Fruit fly (Drosophila melanogaster) whole organism, pupa: ENCODE measurements around the gene inaE.

Experiments used
- CG10348 ChIP-seq: fragments of 200-800 bp; sonication (Bioruptor generic); IDR thresholded peaks from 2 replicates; pipeline ENCODE4 v1.3.6; 2022; ENCODE audit warnings: missing biosample characterization, missing genetic modification characterization
- CG12605 ChIP-seq: fragments of 200-800 bp; sonication (Bioruptor generic); IDR thresholded peaks from 2 replicates; pipeline ENCODE4 v1.3.6; 2022; ENCODE audit warnings: missing biosample characterization, missing genetic modification characterization
- CG13204 ChIP-seq: fragments of 200-800 bp; sonication (Bioruptor generic); optimal IDR thresholded peaks from 2 replicates; lab custom pipeline; 2018; ENCODE audit warnings: missing biosample characterization, mild to moderate bottlenecking, missing genetic modification characterization, moderate library complexity
- CG14655 ChIP-seq: fragments of 200-800 bp; sonication (Bioruptor generic); optimal IDR thresholded peaks from 3 replicates; lab custom pipeline; 2017; ENCODE audit warnings: mild to moderate bottlenecking, missing biosample characterization, missing genetic modification reagents, missing genetic modification characterization
- CG15710 ChIP-seq: fragments of 200-800 bp; sonication (Bioruptor generic); optimal IDR thresholded peaks from 2 replicates; lab custom pipeline; 2018; ENCODE audit warnings: missing biosample characterization, mild to moderate bottlenecking, missing genetic modification characterization, moderate library complexity
- CG17806 ChIP-seq: fragments of 200-800 bp; sonication (Bioruptor generic); optimal IDR thresholded peaks from 2 replicates; lab custom pipeline; 2018; ENCODE audit warnings: missing biosample characterization, mild to moderate bottlenecking, missing genetic modification characterization, moderate library complexity
- CG32121 ChIP-seq: fragments of 200-800 bp; sonication (Bioruptor generic); IDR thresholded peaks from 2 replicates; pipeline ENCODE4 v1.3.6; 2022; ENCODE audit warnings: missing biosample characterization, missing genetic modification characterization
- CG34367 ChIP-seq: fragments of 200-800 bp; sonication (Bioruptor generic); optimal IDR thresholded peaks from 2 replicates; lab custom pipeline; 2018; ENCODE audit warnings: missing biosample characterization, mild to moderate bottlenecking, missing genetic modification characterization
- CG4496 ChIP-seq: fragments of 200-800 bp; sonication (Bioruptor generic); IDR thresholded peaks from 3 replicates; pipeline ENCODE4 v1.3.6; 2022; ENCODE audit warnings: missing biosample characterization, missing genetic modification characterization
- CG8159 ChIP-seq: fragments of 200-800 bp; sonication (Bioruptor generic); optimal IDR thresholded peaks from 3 replicates; lab custom pipeline; 2018; ENCODE audit warnings: missing biosample characterization, mild to moderate bottlenecking, missing genetic modification characterization, moderate library complexity
- CG8301 ChIP-seq: fragments of 200-800 bp; sonication (Bioruptor generic); optimal IDR thresholded peaks from 2 replicates; lab custom pipeline; 2018; ENCODE audit warnings: missing biosample characterization, mild to moderate bottlenecking, missing genetic modification characterization
- CG9948 ChIP-seq: fragments of 200-800 bp; sonication (Bioruptor generic); optimal IDR thresholded peaks from 2 replicates; lab custom pipeline; 2018; ENCODE audit warnings: missing biosample characterization, mild to moderate bottlenecking, missing genetic modification characterization, moderate library complexity
- D1 ChIP-seq: fragments of 200-800 bp; sonication (Bioruptor generic); optimal IDR thresholded peaks from 2 replicates; lab custom pipeline; 2018; ENCODE audit warnings: missing biosample characterization, mild to moderate bottlenecking, missing genetic modification characterization, moderate library complexity
- EcR ChIP-seq: fragments of 200-800 bp; sonication (Bioruptor generic); optimal IDR thresholded peaks from 3 replicates; lab custom pipeline; 2019; ENCODE audit warnings: missing biosample characterization, missing genetic modification characterization, mild to moderate bottlenecking, moderate library complexity, missing genetic modification reagents
- Ets98B ChIP-seq: fragments of 200-800 bp; sonication (Bioruptor generic); IDR thresholded peaks from 2 replicates; pipeline ENCODE4 v1.3.6; 2022; ENCODE audit warnings: missing biosample characterization, missing genetic modification characterization
- Pif1A ChIP-seq: fragments of 200-800 bp; sonication (Bioruptor generic); optimal IDR thresholded peaks from 3 replicates; lab custom pipeline; 2016; ENCODE audit warnings: missing biosample characterization, missing genetic modification characterization
- Pif1B ChIP-seq: fragments of 200-800 bp; sonication (Bioruptor generic); optimal IDR thresholded peaks from 3 replicates; lab custom pipeline; 2016; ENCODE audit warnings: missing biosample characterization, missing genetic modification characterization
- Snoo ChIP-seq: fragments of 200-800 bp; sonication (Bioruptor generic); optimal IDR thresholded peaks from 3 replicates; lab custom pipeline; 2017; ENCODE audit warnings: missing biosample characterization, mild to moderate bottlenecking, missing genetic modification characterization, inconsistent platforms
- fd96Ca ChIP-seq: fragments of 200-800 bp; sonication (Bioruptor generic); IDR thresholded peaks from 3 replicates; pipeline ENCODE4 v1.3.6; 2022; ENCODE audit warnings: missing biosample characterization, missing genetic modification characterization
- gl ChIP-seq: fragments of 200-800 bp; sonication (Bioruptor generic); optimal IDR thresholded peaks from 2 replicates; lab custom pipeline; 2018; ENCODE audit warnings: missing biosample characterization, mild to moderate bottlenecking, missing genetic modification characterization
- rn ChIP-seq: fragments of 200-800 bp; sonication (Bioruptor generic); IDR thresholded peaks from 2 replicates; pipeline ENCODE4 v1.3.6; 2022; ENCODE audit warnings: missing biosample characterization, missing genetic modification characterization

The inaE gene

DNA sequence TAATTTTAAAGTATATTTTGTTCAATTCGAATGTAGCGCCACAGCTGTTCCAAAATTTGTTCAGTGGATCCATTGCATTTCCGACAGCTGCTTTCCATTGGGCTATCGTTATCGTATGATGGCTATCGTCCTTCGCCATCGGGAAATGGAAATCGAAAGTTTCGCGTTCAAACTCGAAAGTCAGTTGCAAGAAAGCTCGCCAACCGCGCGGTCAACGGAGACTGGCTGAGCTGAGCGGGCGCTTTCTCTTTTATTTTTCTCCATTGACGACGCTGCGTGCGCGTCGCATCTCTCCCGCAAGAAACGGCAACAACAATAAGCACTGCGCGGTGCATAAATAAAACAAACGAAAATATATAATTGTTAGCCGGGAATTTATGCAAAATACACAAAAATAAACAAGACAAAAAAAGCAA, at the start of gene inaE:
inaE (plus strand) TSS at position 181 of the 416 bp plus-strand sequence.
- no peak for TF ChIP-seq EcR (GFP tag; lab: Kevin White, UChicago)
- TF ChIP-seq CG4496 (GFP tag; lab: Robert Waterston, UW): 0 out of 3 replicates have a peak, but pooled peaks have one; percentile 40
- no peak for TF ChIP-seq CG9948 (tag; lab: Kevin White, UChicago)
- peak; percentile 21 for TF ChIP-seq Pif1A (GFP tag; lab: Kevin White, UChicago)
- peak; percentile 24 for TF ChIP-seq Snoo (tag; lab: Kevin White, UChicago)
- peak; percentile 44; the same call in 1 of the 3 replicates for TF ChIP-seq fd96Ca
- no peak for TF ChIP-seq CG13204 (GFP tag; lab: Kevin White, UChicago)
- TF ChIP-seq Ets98B: peak; percentile 46; the same call in 1 of the 2 replicates
- TF ChIP-seq, all 21 proteins: peak for 5

DNA sequence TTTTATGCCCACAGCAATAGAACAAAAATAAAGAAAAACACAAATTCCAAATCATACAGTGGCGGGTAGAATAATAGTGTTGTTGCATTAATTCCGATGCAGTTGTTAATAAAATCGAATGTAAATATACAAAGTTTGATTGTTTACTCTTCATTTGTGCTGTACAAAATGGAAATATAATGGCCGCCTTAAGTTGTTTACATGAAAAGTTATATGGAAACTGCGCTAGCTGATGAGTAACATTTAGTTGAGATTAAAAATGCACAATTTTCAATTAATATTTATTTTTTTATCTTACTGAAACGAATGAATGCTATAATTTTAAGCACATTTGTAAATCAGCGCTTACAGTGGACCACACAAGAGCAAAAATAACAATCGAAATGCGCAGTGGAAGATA, 48.6 kb upstream of the inaE start:
- TF ChIP-seq CG9948 (tag; lab: Kevin White, UChicago) (peak; percentile 36), CG4496 (GFP tag; lab: Robert Waterston, UW) (peak; percentile 52; the same call in 2 of the 3 replicates), CG15710 (tag; lab: Kevin White, UChicago) (peak; percentile 13), CG34367 (no peak), Pif1A (GFP tag; lab: Kevin White, UChicago) (no peak), CG32121 (GFP tag; lab: Robert Waterston, UW) (peak; percentile 46), CG17806 (tag; lab: Kevin White, UChicago) (peak; percentile 8), Ets98B (peak; percentile 32)

DNA sequence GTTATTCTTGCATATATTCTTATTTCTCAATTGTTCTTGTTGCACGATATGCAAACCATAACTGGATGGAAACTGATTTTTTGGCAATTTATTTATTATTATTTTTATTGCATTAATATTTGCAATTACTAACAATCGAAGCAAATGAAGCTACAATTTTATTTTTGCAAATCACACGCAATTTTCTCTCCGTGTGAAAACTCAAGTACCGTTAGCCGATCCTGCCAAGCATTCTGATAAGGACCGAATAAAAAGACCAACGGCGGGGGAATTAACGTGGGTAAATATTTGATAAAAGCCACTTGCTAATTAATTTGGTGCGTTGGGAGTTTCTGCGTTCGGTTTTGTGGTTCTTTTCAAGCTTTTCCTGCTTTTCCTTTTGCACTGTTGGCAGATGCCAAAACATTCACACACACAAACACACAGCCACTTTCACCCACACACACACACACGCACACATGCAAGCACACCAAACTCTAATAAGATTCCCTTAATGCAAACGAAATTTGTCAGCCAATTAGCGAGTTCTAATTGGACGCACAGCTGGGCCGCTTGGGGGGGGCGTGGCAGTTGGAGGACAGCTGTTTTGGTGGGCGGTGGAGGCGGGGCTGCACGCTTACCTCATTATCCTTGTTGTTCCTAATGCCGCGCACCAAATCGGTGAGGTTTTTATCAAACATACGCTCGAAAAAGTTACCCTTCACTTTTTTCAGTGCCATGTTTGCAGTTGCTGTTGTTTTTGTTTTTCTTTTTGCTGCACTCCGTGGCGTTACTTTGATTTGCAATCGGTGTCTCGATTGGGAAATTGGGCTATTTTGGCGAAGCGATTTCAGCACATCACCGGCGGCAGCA, 48.0 kb upstream of the inaE start:
- TF ChIP-seq D1 (no peak), CG14655 (no peak), Pif1A (GFP tag; lab: Kevin White, UChicago) (no peak), CG10348 (GFP tag; lab: Robert Waterston, UW) (no peak), CG9948 (tag; lab: Kevin White, UChicago) (no peak), CG8159 (tag; lab: Kevin White, UChicago) (no peak), CG13204 (GFP tag; lab: Kevin White, UChicago) (no peak), CG8301 (no peak), CG15710 (tag; lab: Kevin White, UChicago) (no peak), CG12605 (GFP tag; lab: Robert Waterston, UW) (no peak), Pif1B (GFP tag; lab: Kevin White, UChicago) (no peak), Snoo (tag; lab: Kevin White, UChicago) (no peak), EcR (GFP tag; lab: Kevin White, UChicago) (no peak), CG17806 (tag; lab: Kevin White, UChicago) (no peak), fd96Ca (no peak)

DNA sequence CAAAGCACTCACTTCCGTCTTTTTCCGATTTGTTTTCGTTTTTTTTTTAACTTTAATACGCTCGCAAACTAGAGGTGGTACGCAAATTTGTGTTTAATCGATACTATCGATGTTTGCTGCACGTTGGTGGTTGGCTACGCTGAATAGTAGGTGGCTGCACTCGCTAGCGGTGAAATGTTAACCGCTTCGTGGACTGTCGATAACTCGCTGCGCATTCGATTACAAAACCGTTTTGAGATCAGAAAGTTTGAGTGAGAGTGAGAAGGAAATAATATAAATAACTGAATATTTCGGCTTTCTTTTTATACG, 47.4 kb upstream of the inaE start, which contains the start of gene g:
g (minus strand) TSS at position 105 of the 309 bp plus-strand sequence.
- TF ChIP-seq CG14655: no peak
- TF ChIP-seq CG32121 (GFP tag; lab: Robert Waterston, UW): peak; percentile 26; the same call in 1 of the 2 replicates
- TF ChIP-seq gl (tag; lab: Kevin White, UChicago): no peak
- no peak for TF ChIP-seq EcR (GFP tag; lab: Kevin White, UChicago)
- TF ChIP-seq Pif1B (GFP tag; lab: Kevin White, UChicago): no peak
- no peak for TF ChIP-seq CG9948 (tag; lab: Kevin White, UChicago)
- no peak for TF ChIP-seq CG17806 (tag; lab: Kevin White, UChicago)
- TF ChIP-seq CG13204 (GFP tag; lab: Kevin White, UChicago): no peak
- TF ChIP-seq Snoo (tag; lab: Kevin White, UChicago): no peak
- TF ChIP-seq D1: no peak
- no peak for TF ChIP-seq rn (GFP tag; lab: Robert Waterston, UW)
- TF ChIP-seq CG4496 (GFP tag; lab: Robert Waterston, UW): peak; percentile 55; the same call in 2 of the 3 replicates
- no peak for TF ChIP-seq CG15710 (tag; lab: Kevin White, UChicago)
- no peak for TF ChIP-seq CG10348 (GFP tag; lab: Robert Waterston, UW)
- no peak for TF ChIP-seq Ets98B
- TF ChIP-seq CG8301: no peak
- TF ChIP-seq fd96Ca: no peak
- TF ChIP-seq CG12605 (GFP tag; lab: Robert Waterston, UW): 0 out of 2 replicates have a peak, but pooled peaks have one; percentile 12
- TF ChIP-seq CG34367: no peak
- no peak for TF ChIP-seq CG8159 (tag; lab: Kevin White, UChicago)
- no peak for TF ChIP-seq Pif1A (GFP tag; lab: Kevin White, UChicago)
- TF ChIP-seq, all 21 proteins: peak for 3

DNA sequence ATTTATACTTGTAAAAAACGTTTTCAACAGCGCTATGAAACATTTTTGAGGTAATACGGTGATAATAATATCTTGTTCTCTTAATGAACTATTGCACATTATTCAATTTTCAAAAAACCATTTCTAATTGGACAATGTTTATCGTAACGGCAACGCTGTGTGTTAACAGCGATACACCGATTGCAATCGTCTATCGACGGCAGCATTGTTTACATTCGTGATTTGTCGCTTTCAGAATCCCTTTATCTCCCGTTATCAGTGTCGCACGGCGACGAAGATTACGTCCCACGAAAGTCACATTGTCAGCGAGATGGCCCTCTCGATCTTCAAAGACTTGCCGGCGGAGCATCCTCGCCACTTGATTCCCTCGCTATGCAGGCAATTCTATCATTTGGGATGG, 45.6 kb upstream of the inaE start, which contains the start of gene CG11134:
CG11134 (plus strand) TSS at position 4 of the 400 bp plus-strand sequence.
- TF ChIP-seq CG13204 (GFP tag; lab: Kevin White, UChicago) (no peak), gl (tag; lab: Kevin White, UChicago) (no peak), D1 (no peak), fd96Ca (no peak), Ets98B (no peak), CG17806 (tag; lab: Kevin White, UChicago) (no peak), CG9948 (tag; lab: Kevin White, UChicago) (no peak), Pif1B (GFP tag; lab: Kevin White, UChicago) (no peak), CG8301 (no peak), EcR (GFP tag; lab: Kevin White, UChicago) (no peak), CG4496 (GFP tag; lab: Robert Waterston, UW) (no peak), CG10348 (GFP tag; lab: Robert Waterston, UW) (no peak), CG32121 (GFP tag; lab: Robert Waterston, UW) (no peak), CG8159 (tag; lab: Kevin White, UChicago) (no peak), CG12605 (GFP tag; lab: Robert Waterston, UW) (no peak), Pif1A (GFP tag; lab: Kevin White, UChicago) (no peak)
